Fruit fly (Drosophila melanogaster) whole organism, wandering third instar larva: Measurements from ENCODE around the gene Cyp12c1.
A peak's percentile ranks its signal among the peaks of the same experiment; 100 is the strongest.

Experiments
- Abd-B ChIP-seq: fragments of >200 bp; optimal IDR thresholded peaks from 2 replicates; lab custom pipeline; 2017; ENCODE audit warnings: missing biosample characterization, missing genetic modification characterization
- CG32264 ChIP-seq: fragments of 200-800 bp; sonication (Bioruptor generic); optimal IDR thresholded peaks from 2 replicates; lab custom pipeline; 2016; ENCODE audit warnings: missing biosample characterization, missing genetic modification characterization
- CG9705 ChIP-seq: fragments of 200-800 bp; sonication (Bioruptor generic); optimal IDR thresholded peaks from 2 replicates; lab custom pipeline; 2018; ENCODE audit warnings: missing biosample characterization, mild to moderate bottlenecking, missing genetic modification characterization
- CrebA ChIP-seq: fragments of 200-800 bp; sonication (Bioruptor generic); optimal IDR thresholded peaks from 2 replicates; lab custom pipeline; 2016; ENCODE audit warnings: missing biosample characterization, mild to moderate bottlenecking, missing genetic modification characterization, borderline replicate concordance
- Dfd ChIP-seq: fragments of >200 bp; optimal IDR thresholded peaks from 2 replicates; lab custom pipeline; 2017; ENCODE audit warnings: missing biosample characterization, missing genetic modification characterization
- GATAd ChIP-seq: sonication (Bioruptor generic); optimal IDR thresholded peaks from 2 replicates; lab custom pipeline; 2016; ENCODE audit warnings: missing biosample characterization, missing genetic modification characterization
- HLH106 ChIP-seq: fragments of 200-800 bp; optimal IDR thresholded peaks from 3 replicates; lab custom pipeline; 2019; ENCODE audit warnings: missing biosample characterization, mild to moderate bottlenecking, missing genetic modification characterization, moderate library complexity
- Hnf4 ChIP-seq: fragments of 200-800 bp; sonication (Bioruptor generic); optimal IDR thresholded peaks from 2 replicates; lab custom pipeline; 2016; ENCODE audit warnings: missing biosample characterization, mild to moderate bottlenecking, missing genetic modification characterization
- Hr78 ChIP-seq: fragments of >200 bp; optimal IDR thresholded peaks from 2 replicates; lab custom pipeline; 2017; ENCODE audit warnings: missing biosample characterization, missing genetic modification characterization
- Hr83 ChIP-seq: fragments of 200-300 bp; sonication (Bioruptor generic); optimal IDR thresholded peaks from 2 replicates; lab custom pipeline; 2016; ENCODE audit warnings: missing biosample characterization, mild to moderate bottlenecking, missing genetic modification characterization, moderate library complexity; ENCODE audit not compliant: poor library complexity, severe bottlenecking
- Jra ChIP-seq: sonication (Bioruptor generic); optimal IDR thresholded peaks from 2 replicates; lab custom pipeline; 2016; ENCODE audit warnings: missing biosample characterization, missing genetic modification characterization
- N ChIP-seq: fragments of >200 bp; optimal IDR thresholded peaks from 2 replicates; lab custom pipeline; 2018; ENCODE audit warnings: missing biosample characterization, missing external identifiers, missing genetic modification characterization
- OdsH ChIP-seq: fragments of 200-800 bp; sonication (Bioruptor generic); optimal IDR thresholded peaks from 2 replicates; lab custom pipeline; 2016; ENCODE audit warnings: missing biosample characterization, mild to moderate bottlenecking, missing genetic modification characterization
- Rel ChIP-seq, 2 experiments: fragments of 200-800 bp; sonication (Bioruptor generic) in 1 of 2; optimal IDR thresholded peaks; 2 replicates in 1 of 2; 3 replicates in 1 of 2; lab custom pipeline; 2016 to 2019; ENCODE audit warnings: mild to moderate bottlenecking in 2 of 2, missing biosample characterization in 2 of 2, missing genetic modification characterization in 2 of 2, moderate library complexity in 1 of 2
- Sp1 ChIP-seq: fragments of 200-800 bp; sonication (Bioruptor generic); optimal IDR thresholded peaks from 3 replicates; lab custom pipeline; 2019; ENCODE audit warnings: missing biosample characterization, mild to moderate bottlenecking, missing genetic modification characterization, moderate library complexity
- Vsx2 ChIP-seq: fragments of 200-300, 225-300 bp; sonication (Bioruptor generic); optimal IDR thresholded peaks from 2 replicates; lab custom pipeline; 2018; ENCODE audit warnings: missing biosample characterization, missing genetic modification characterization; ENCODE audit not compliant: partially characterized antibody
- br ChIP-seq: fragments of 200-800 bp; sonication (Bioruptor generic); optimal IDR thresholded peaks from 2 replicates; lab custom pipeline; 2016; ENCODE audit warnings: missing biosample characterization, missing genetic modification characterization
- brk ChIP-seq: fragments of 200-800 bp; sonication (Bioruptor generic); optimal IDR thresholded peaks from 2 replicates; lab custom pipeline; 2016; ENCODE audit warnings: missing biosample characterization, mild to moderate bottlenecking, missing genetic modification characterization
- dl ChIP-seq, 2 experiments: fragments of 175-275, 200-275 bp in 1 of 2; fragments of 200-275 bp in 1 of 2; sonication (Bioruptor generic); optimal IDR thresholded peaks; lab custom pipeline; 2018; ENCODE audit warnings: mild to moderate bottlenecking in 2 of 2, missing biosample characterization in 2 of 2, missing genetic modification characterization in 2 of 2, moderate library complexity in 2 of 2; ENCODE audit not compliant: partially characterized antibody in 2 of 2, insufficient read depth in 1 of 2
- dmrt93B ChIP-seq: fragments of 200-800 bp; sonication (Bioruptor generic); optimal IDR thresholded peaks from 2 replicates; lab custom pipeline; 2018; ENCODE audit warnings: missing biosample characterization, mild to moderate bottlenecking, missing genetic modification characterization
- ey ChIP-seq: fragments of 200-800 bp; sonication (Bioruptor generic); optimal IDR thresholded peaks from 2 replicates; lab custom pipeline; 2016; ENCODE audit warnings: missing biosample characterization, missing genetic modification characterization
- foxo ChIP-seq, 2 experiments: fragments of 200-800 bp; sonication (Bioruptor generic); optimal IDR thresholded peaks; 2 replicates in 1 of 2; 3 replicates in 1 of 2; lab custom pipeline; 2016 to 2017; ENCODE audit warnings: missing biosample characterization in 2 of 2, missing genetic modification characterization in 2 of 2
- fru ChIP-seq: fragments of 200-800 bp; sonication (Bioruptor generic); optimal IDR thresholded peaks from 3 replicates; lab custom pipeline; 2016; ENCODE audit warnings: missing biosample characterization, mild to moderate bottlenecking, missing genetic modification characterization
- h ChIP-seq: fragments of 200-800 bp; sonication (Bioruptor generic); optimal IDR thresholded peaks from 3 replicates; lab custom pipeline; 2016; ENCODE audit warnings: missing biosample characterization, mild to moderate bottlenecking, missing genetic modification characterization
- jim ChIP-seq: fragments of 175-275, 200-325 bp; sonication (Bioruptor generic); optimal IDR thresholded peaks from 2 replicates; lab custom pipeline; 2016; ENCODE audit warnings: missing biosample characterization, mild to moderate bottlenecking, missing genetic modification characterization
- psq ChIP-seq: fragments of 200-800 bp; sonication (Bioruptor generic); optimal IDR thresholded peaks from 3 replicates; lab custom pipeline; 2017; ENCODE audit warnings: missing biosample characterization, mild to moderate bottlenecking, missing genetic modification characterization, moderate library complexity
- rgr ChIP-seq: fragments of 200-800 bp; sonication (Bioruptor generic); optimal IDR thresholded peaks from 3 replicates; lab custom pipeline; 2016; ENCODE audit warnings: missing biosample characterization, mild to moderate bottlenecking, missing genetic modification characterization
- sv ChIP-seq: fragments of 200-800 bp; sonication (Bioruptor generic); optimal IDR thresholded peaks from 3 replicates; lab custom pipeline; 2016; ENCODE audit warnings: missing biosample characterization, missing genetic modification characterization
- usp ChIP-seq: fragments of >200 bp; optimal IDR thresholded peaks from 2 replicates; lab custom pipeline; 2017; ENCODE audit warnings: missing biosample characterization, missing genetic modification characterization
- woc ChIP-seq: sonication (Bioruptor generic); optimal IDR thresholded peaks from 2 replicates; lab custom pipeline; 2016; ENCODE audit warnings: missing biosample characterization, mild to moderate bottlenecking, missing genetic modification characterization

The Cyp12c1 gene

dm6 chr3L:18672986-18673633, 13.0 kb downstream of the Cyp12c1 start, which contains the start of gene Capr:
TSS of gene Capr (minus strand) at chr3L:18673324.
- TF ChIP-seq HLH106 (tag; lab: Kevin White, UChicago) (peak; percentile 36), foxo (GFP tag; optimal IDR thresholded peaks at IDR 0.05; lab: Kevin White, UChicago) (peak in 1 of 2 experiments; percentile 45), Jra (GFP tag; lab: Kevin White, UChicago) (peak; percentile 75), OdsH (GFP tag; lab: Kevin White, UChicago) (peak; percentile 25), fru (GFP tag; lab: Kevin White, UChicago) (peak; percentile 9), brk (GFP tag; lab: Kevin White, UChicago) (peak; percentile 15), rgr (peak; percentile 82), Vsx2 (GFP tag; lab: Kevin White, UChicago) (no peak), woc (GFP tag; lab: Kevin White, UChicago) (no peak), Sp1 (GFP tag; lab: Kevin White, UChicago) (peak; percentile 27), Rel (GFP tag; optimal IDR thresholded peaks at IDR 0.05; lab: Kevin White, UChicago) (no peak), Rel (tag; optimal IDR thresholded peaks at IDR 0.05; lab: Kevin White, UChicago) (peak; percentile 80), jim (GFP tag; lab: Kevin White, UChicago) (no peak), h (GFP tag; lab: Kevin White, UChicago) (peak; percentile 48), CG32264 (no peak), Hnf4 (GFP tag; lab: Kevin White, UChicago) (peak; percentile 64), Hr83 (GFP tag; lab: Kevin White, UChicago) (peak; percentile 94), CG9705 (GFP tag; lab: Kevin White, UChicago) (no peak), br (peak; percentile 39), Hr78 (GFP tag; lab: Kevin White, UChicago) (no peak), dl (GFP tag; optimal IDR thresholded peaks at IDR 0.05; lab: Kevin White, UChicago; ENCODE audit: insufficient read depth in 1 of 2, partially characterized antibody in 2 of 2) (no peak)

- TF ChIP-seq fru (GFP tag; lab: Kevin White, UChicago) (peak; percentile 64), woc (GFP tag; lab: Kevin White, UChicago) (peak; percentile 5), psq (GFP tag; lab: Kevin White, UChicago) (peak; percentile 68), OdsH (GFP tag; lab: Kevin White, UChicago) (peak; percentile 63), CG9705 (GFP tag; lab: Kevin White, UChicago) (peak; percentile 41), dmrt93B (GFP tag; lab: Kevin White, UChicago) (no peak), ey (GFP tag; lab: Kevin White, UChicago) (peak; percentile 53), Dfd (no peak), br (peak; percentile 76), GATAd (GFP tag; lab: Kevin White, UChicago) (no peak), rgr (peak; percentile 77), foxo (GFP tag; optimal IDR thresholded peaks at IDR 0.05; lab: Kevin White, UChicago) (peak in 1 of 2 experiments; percentile 73), CrebA (GFP tag; lab: Kevin White, UChicago) (no peak), Sp1 (GFP tag; lab: Kevin White, UChicago) (peak; percentile 52), CG32264 (peak; percentile 25), usp (GFP tag; lab: Kevin White, UChicago) (no peak), Jra (GFP tag; lab: Kevin White, UChicago) (peak; percentile 42), Abd-B (no peak), h (GFP tag; lab: Kevin White, UChicago) (peak; percentile 75), HLH106 (tag; lab: Kevin White, UChicago) (peak; percentile 40), brk (GFP tag; lab: Kevin White, UChicago) (peak; percentile 8), sv (GFP tag; lab: Kevin White, UChicago) (no peak), Rel (GFP tag; optimal IDR thresholded peaks at IDR 0.05; lab: Kevin White, UChicago) (no peak), Rel (tag; optimal IDR thresholded peaks at IDR 0.05; lab: Kevin White, UChicago) (peak; percentile 60), Hr83 (GFP tag; lab: Kevin White, UChicago) (peak; percentile 58)
These were observed 13.9 kb downstream of the Cyp12c1 start for dm6 chr3L:18672203-18672602.

dm6 chr3L:18669874-18670273, 16.2 kb downstream of the Cyp12c1 start:
- TF ChIP-seq N (GFP tag; lab: Kevin White, UChicago) (no peak), Hnf4 (GFP tag; lab: Kevin White, UChicago) (no peak), br (no peak)
